Fruit fly (Drosophila melanogaster) whole organism, embryonic: ENCODE results near the gene Rab6.

Source experiments
- CG11093 ChIP-seq: fragments of 200-800 bp; sonication (Bioruptor generic); IDR thresholded peaks from 3 replicates; pipeline ENCODE4 v1.3.6; 2022; ENCODE audit warnings: missing biosample characterization, missing genetic modification characterization
- CG11723 ChIP-seq: fragments of 200-800 bp; sonication (Bioruptor generic); optimal IDR thresholded peaks from 2 replicates; lab custom pipeline; 2017; ENCODE audit warnings: missing biosample characterization, mild to moderate bottlenecking, missing genetic modification characterization
- CG13287 ChIP-seq: fragments of 200-800 bp; sonication (Bioruptor generic); IDR thresholded peaks from 2 replicates; pipeline ENCODE4 v1.3.6; 2022; ENCODE audit warnings: missing biosample characterization, missing genetic modification characterization; ENCODE audit not compliant: partially characterized antibody
- CG16815 ChIP-seq: fragments of 200-800 bp; sonication (Bioruptor generic); optimal IDR thresholded peaks from 3 replicates; lab custom pipeline; 2017; ENCODE audit warnings: missing biosample characterization, mild to moderate bottlenecking, missing genetic modification characterization
- CG16863 ChIP-seq: fragments of 200-800 bp; sonication (Bioruptor generic); optimal IDR thresholded peaks from 3 replicates; lab custom pipeline; 2016; ENCODE audit warnings: missing biosample characterization, missing genetic modification characterization
- CG1792 ChIP-seq: fragments of 200-800 bp; sonication (Bioruptor generic); optimal IDR thresholded peaks from 2 replicates; lab custom pipeline; 2016; ENCODE audit warnings: missing biosample characterization, missing genetic modification characterization
- CG18599 ChIP-seq: fragments of 200-800 bp; sonication (Bioruptor generic); optimal IDR thresholded peaks from 3 replicates; lab custom pipeline; 2017; ENCODE audit warnings: missing biosample characterization, missing genetic modification characterization, mild to moderate bottlenecking, moderate library complexity, missing genetic modification reagents
- CG2875 ChIP-seq: fragments of 200-800 bp; sonication (Bioruptor generic); optimal IDR thresholded peaks from 2 replicates; lab custom pipeline; 2017; ENCODE audit warnings: missing biosample characterization, mild to moderate bottlenecking, missing genetic modification characterization, missing genetic modification reagents
- CG30431 ChIP-seq: fragments of 200-800 bp; sonication (Bioruptor generic); optimal IDR thresholded peaks from 2 replicates; lab custom pipeline; 2017; ENCODE audit warnings: missing biosample characterization, missing genetic modification characterization
- CG3065 ChIP-seq: fragments of 200-800 bp; sonication (Bioruptor generic); optimal IDR thresholded peaks from 2 replicates; lab custom pipeline; 2016; ENCODE audit warnings: missing biosample characterization, missing genetic modification characterization
- CG32772 ChIP-seq: fragments of 200-800 bp; sonication (Bioruptor generic); IDR thresholded peaks from 2 replicates; pipeline ENCODE4 v1.3.6; 2022; ENCODE audit warnings: missing biosample characterization, missing genetic modification characterization
- CG5953 ChIP-seq: fragments of 200-800 bp; sonication (Bioruptor generic); IDR thresholded peaks from 2 replicates; pipeline ENCODE4 v1.3.6; 2022; ENCODE audit warnings: missing biosample characterization, missing genetic modification characterization
- CG6654 ChIP-seq: fragments of 200-800 bp; sonication (Bioruptor generic); optimal IDR thresholded peaks from 2 replicates; lab custom pipeline; 2017; ENCODE audit warnings: missing biosample characterization, mild to moderate bottlenecking, missing genetic modification characterization
- CG8281 ChIP-seq: fragments of 200-800 bp; sonication (Bioruptor generic); optimal IDR thresholded peaks from 2 replicates; lab custom pipeline; 2018; ENCODE audit warnings: missing biosample characterization, mild to moderate bottlenecking, missing genetic modification characterization, moderate library complexity
- CG8765 ChIP-seq: fragments of 200-800 bp; sonication (Bioruptor generic); IDR thresholded peaks from 2 replicates; pipeline ENCODE4 v1.3.6; 2022; ENCODE audit warnings: missing biosample characterization, missing genetic modification characterization
- CG9797 ChIP-seq: fragments of 200-800 bp; sonication (Bioruptor generic); optimal IDR thresholded peaks from 3 replicates; lab custom pipeline; 2018; ENCODE audit warnings: missing biosample characterization, mild to moderate bottlenecking, missing genetic modification characterization
- Dek ChIP-seq: fragments of 200-800 bp; sonication (Bioruptor generic); optimal IDR thresholded peaks from 3 replicates; lab custom pipeline; 2019; ENCODE audit warnings: missing biosample characterization, mild to moderate bottlenecking, missing genetic modification characterization, moderate library complexity
- Dref ChIP-seq: fragments of 200-800 bp; sonication (Bioruptor generic); IDR thresholded peaks from 2 replicates; pipeline ENCODE4 v1.3.6; 2022; ENCODE audit warnings: missing biosample characterization, missing genetic modification characterization
- HLH54F ChIP-seq: fragments of 200-800 bp; sonication (Bioruptor generic); optimal IDR thresholded peaks from 3 replicates; lab custom pipeline; 2016; ENCODE audit warnings: missing biosample characterization, missing genetic modification characterization
- HLHmδ ChIP-seq: fragments of 200-800 bp; sonication (Bioruptor generic); optimal IDR thresholded peaks from 2 replicates; lab custom pipeline; 2018; ENCODE audit warnings: missing biosample characterization, mild to moderate bottlenecking, missing genetic modification characterization, moderate library complexity
- Hr3 ChIP-seq: fragments of 200-800 bp; sonication (Bioruptor generic); optimal IDR thresholded peaks from 3 replicates; lab custom pipeline; 2016; ENCODE audit warnings: missing biosample characterization, missing genetic modification characterization
- Hr39 ChIP-seq: fragments of >200 bp; optimal IDR thresholded peaks from 2 replicates; lab custom pipeline; 2017
- Max ChIP-seq: fragments of 200-800 bp; sonication (Bioruptor generic); optimal IDR thresholded peaks from 2 replicates; lab custom pipeline; 2016; ENCODE audit warnings: missing biosample characterization, mild to moderate bottlenecking, missing genetic modification characterization
- Mrtf ChIP-seq: fragments of 200-800 bp; sonication (Bioruptor generic); IDR thresholded peaks from 3 replicates; pipeline ENCODE4 v1.3.6; 2022; ENCODE audit warnings: missing biosample characterization, missing genetic modification characterization
- NC2β ChIP-seq: fragments of 200-800 bp; sonication (Bioruptor generic); optimal IDR thresholded peaks from 2 replicates; lab custom pipeline; 2016; ENCODE audit warnings: missing biosample characterization, missing genetic modification characterization
- Oaz ChIP-seq: fragments of 200-800 bp; sonication (Bioruptor generic); IDR thresholded peaks from 2 replicates; pipeline ENCODE4 v1.3.6; 2022; ENCODE audit warnings: missing biosample characterization, missing genetic modification characterization
- Side ChIP-seq: fragments of 200-800 bp; sonication (Bioruptor generic); optimal IDR thresholded peaks from 2 replicates; lab custom pipeline; 2016; ENCODE audit warnings: missing biosample characterization, missing genetic modification characterization
- ac ChIP-seq: fragments of 200-800 bp; sonication (Bioruptor generic); optimal IDR thresholded peaks from 3 replicates; lab custom pipeline; 2017; ENCODE audit warnings: missing biosample characterization, mild to moderate bottlenecking, missing genetic modification characterization
- ato ChIP-seq: fragments of 200-800 bp; sonication (Bioruptor generic); IDR thresholded peaks from 2 replicates; pipeline ENCODE4 v1.3.6; 2022; ENCODE audit warnings: missing biosample characterization, missing genetic modification characterization; ENCODE audit not compliant: partially characterized antibody
- az2 ChIP-seq: fragments of 200-800 bp; sonication (Bioruptor generic); optimal IDR thresholded peaks from 3 replicates; lab custom pipeline; 2016; ENCODE audit warnings: missing biosample characterization, missing genetic modification characterization
- bsh ChIP-seq, 2 experiments: fragments of 200-800 bp; sonication (Bioruptor generic); optimal IDR thresholded peaks; 2 replicates each; lab custom pipeline; 2017 to 2018; ENCODE audit warnings: mild to moderate bottlenecking in 2 of 2, missing biosample characterization in 2 of 2, missing genetic modification characterization in 2 of 2, moderate library complexity in 1 of 2
- crc ChIP-seq: fragments of 200-800 bp; sonication (Bioruptor generic); optimal IDR thresholded peaks from 2 replicates; lab custom pipeline; 2016; ENCODE audit warnings: missing biosample characterization, missing genetic modification characterization
- cwo ChIP-seq: fragments of 200-800 bp; sonication (Bioruptor generic); optimal IDR thresholded peaks from 3 replicates; lab custom pipeline; 2017; ENCODE audit warnings: missing biosample characterization, missing genetic modification characterization, mild to moderate bottlenecking, moderate library complexity, missing genetic modification reagents
- dan ChIP-seq: fragments of 200-800 bp; sonication (Bioruptor generic); IDR thresholded peaks from 2 replicates; pipeline ENCODE4 v1.3.6; 2022; ENCODE audit warnings: missing biosample characterization, missing genetic modification characterization
- fd96Cb ChIP-seq: fragments of 200-800 bp; sonication (Bioruptor generic); optimal IDR thresholded peaks from 2 replicates; lab custom pipeline; 2018; ENCODE audit warnings: missing biosample characterization, mild to moderate bottlenecking, missing genetic modification characterization, moderate library complexity
- gcm ChIP-seq: fragments of 200-800 bp; sonication (Bioruptor generic); optimal IDR thresholded peaks from 2 replicates; lab custom pipeline; 2019; ENCODE audit warnings: missing biosample characterization, mild to moderate bottlenecking, missing genetic modification characterization, moderate library complexity
- gt ChIP-seq: fragments of 200-800 bp; sonication (Bioruptor generic); IDR thresholded peaks from 2 replicates; pipeline ENCODE4 v1.3.6; 2022; ENCODE audit warnings: missing biosample characterization, missing genetic modification characterization
- ham ChIP-seq: fragments of 200-800 bp; sonication (Bioruptor generic); IDR thresholded peaks from 2 replicates; pipeline ENCODE4 v1.3.6; 2022; ENCODE audit warnings: missing biosample characterization, missing genetic modification characterization
- odd ChIP-seq: fragments of 200-800 bp; sonication (Bioruptor generic); optimal IDR thresholded peaks from 2 replicates; lab custom pipeline; 2017; ENCODE audit warnings: missing biosample characterization, mild to moderate bottlenecking, missing genetic modification characterization
- otp ChIP-seq: fragments of 200-800 bp; sonication (Bioruptor generic); IDR thresholded peaks from 3 replicates; pipeline ENCODE4, ENCODE4 v1.3.6; 2022; ENCODE audit warnings: missing biosample characterization, missing genetic modification characterization
- pum ChIP-seq: fragments of 200-800 bp; sonication (Bioruptor generic); optimal IDR thresholded peaks from 2 replicates; lab custom pipeline; 2016; ENCODE audit warnings: missing biosample characterization, missing genetic modification characterization
- row ChIP-seq: fragments of 200-800 bp; sonication (Bioruptor generic); IDR thresholded peaks from 3 replicates; pipeline ENCODE4 v1.3.6; 2022; ENCODE audit warnings: missing biosample characterization, missing genetic modification characterization
- sima ChIP-seq: fragments of 200-800 bp; sonication (Bioruptor generic); optimal IDR thresholded peaks from 2 replicates; lab custom pipeline; 2016; ENCODE audit warnings: missing biosample characterization, missing genetic modification characterization
- tin ChIP-seq: fragments of 200-800 bp; sonication (Bioruptor generic); optimal IDR thresholded peaks from 3 replicates; lab custom pipeline; 2016; ENCODE audit warnings: missing biosample characterization, missing genetic modification characterization
- tio ChIP-seq: fragments of 200-800 bp; sonication (Bioruptor generic); optimal IDR thresholded peaks from 2 replicates; lab custom pipeline; 2017; ENCODE audit warnings: missing biosample characterization, missing genetic modification characterization, inconsistent platforms
- trem ChIP-seq: fragments of 200-800 bp; optimal IDR thresholded peaks from 3 replicates; lab custom pipeline; 2019; ENCODE audit warnings: missing biosample characterization, mild to moderate bottlenecking, missing genetic modification characterization, moderate library complexity
- ttk ChIP-seq: fragments of 200-800 bp; sonication (Bioruptor generic); IDR thresholded peaks from 2 replicates; pipeline ENCODE4 v2.1.2; 2022; ENCODE audit warnings: missing biosample characterization, missing genetic modification characterization
- unpg ChIP-seq: fragments of 200-800 bp; sonication (Bioruptor generic); optimal IDR thresholded peaks from 3 replicates; lab custom pipeline; 2018; ENCODE audit warnings: missing biosample characterization, mild to moderate bottlenecking, missing genetic modification characterization, moderate library complexity

Rab6 gene

DNA sequence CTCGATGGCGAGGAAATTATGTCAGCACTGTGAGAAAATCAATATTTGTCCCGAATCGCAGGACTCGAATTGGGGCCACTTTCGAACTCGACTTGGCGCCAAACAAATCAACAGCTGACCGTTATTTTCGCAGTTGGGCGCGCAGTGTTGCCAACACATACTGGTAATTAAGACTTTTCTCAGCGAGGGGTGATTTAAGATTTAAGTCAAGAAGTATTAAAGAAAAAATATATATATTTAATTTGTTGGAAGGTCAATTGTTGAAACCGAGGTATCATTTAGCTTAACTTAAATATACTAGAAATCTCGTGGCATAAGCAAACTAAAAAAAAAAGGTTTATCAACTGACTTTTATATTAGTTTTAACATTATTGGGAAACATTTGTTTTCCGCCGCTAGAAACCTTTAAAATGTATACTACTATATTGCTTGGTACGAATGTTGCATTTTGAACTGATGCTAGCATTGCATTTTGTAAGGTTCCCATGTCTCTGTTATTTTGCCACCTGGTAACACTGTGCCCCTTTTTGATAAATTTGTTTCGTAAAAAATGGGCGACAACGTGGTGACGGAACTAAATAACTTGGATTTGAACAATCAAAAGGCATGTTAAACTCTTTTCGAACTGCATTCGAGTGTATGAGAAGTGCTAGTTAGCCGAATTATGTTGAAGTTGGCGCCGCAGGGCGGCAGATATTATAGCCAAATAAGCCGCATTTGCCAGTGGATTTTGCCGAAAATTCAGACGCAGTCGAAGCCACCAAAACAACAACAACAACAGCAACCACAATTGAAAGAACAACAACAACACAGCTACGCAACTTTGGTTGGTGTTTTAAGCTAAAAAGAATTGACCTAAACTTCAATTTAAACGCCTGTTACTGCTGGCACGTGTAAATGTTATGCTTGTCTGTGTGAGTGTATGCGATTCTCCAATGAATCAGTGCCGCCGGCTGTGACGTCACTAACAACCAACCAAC lies 5.4 kb downstream of the Rab6 start, which contains the start of the genes Patsas and ThrRS:
TSS of gene Patsas (minus strand) at position 55 of the 980 bp plus-strand sequence.
TSS of gene ThrRS (plus strand) at position 521 of the 980 bp plus-strand sequence.
- TF ChIP-seq Side (GFP tag; lab: Kevin White, UChicago) (peak; percentile 49), Hr39 (lab: Kevin White, UChicago) (no peak), sima (GFP tag; lab: Kevin White, UChicago) (peak; percentile 36), CG6654 (GFP tag; lab: Kevin White, UChicago) (peak; percentile 67), dan (GFP tag; lab: Robert Waterston, UW) (peak; percentile 53; the same call in 1 of the 2 replicates), CG8281 (tag; lab: Kevin White, UChicago) (peak; percentile 68), gt (peak; percentile 53; the same call in 1 of the 2 replicates), CG3065 (GFP tag; lab: Kevin White, UChicago) (peak; percentile 33), Dref (GFP tag; lab: Robert Waterston, UW) (peak; percentile 33; the same call in 1 of the 2 replicates), CG11723 (peak; percentile 63), trem (tag; lab: Kevin White, UChicago) (peak; percentile 73), ato (no peak), fd96Cb (peak; percentile 88), CG2875 (GFP tag; lab: Kevin White, UChicago) (peak; percentile 47), az2 (peak; percentile 87), HLH54F (GFP tag; lab: Kevin White, UChicago) (peak; percentile 78), unpg (GFP tag; lab: Kevin White, UChicago) (peak; percentile 91), CG32772 (GFP tag; lab: Robert Waterston, UW) (peak; percentile 83), CG16815 (GFP tag; lab: Kevin White, UChicago) (peak; percentile 87), tio (GFP tag; lab: Kevin White, UChicago) (no peak), Dek (tag; lab: Kevin White, UChicago) (peak; percentile 92), HLHmδ (GFP tag; lab: Kevin White, UChicago) (no peak), CG30431 (GFP tag; lab: Kevin White, UChicago) (peak; percentile 82), NC2β (GFP tag; lab: Kevin White, UChicago) (peak; percentile 67), pum (peak; percentile 67), CG13287 (GFP tag; lab: Robert Waterston, UW) (no peak; the same call in 1 of the 2 replicates), ttk (peak; percentile 76), CG5953 (GFP tag; lab: Robert Waterston, UW) (peak; percentile 65), ac (GFP tag; lab: Kevin White, UChicago) (no peak), Oaz (GFP tag; lab: Robert Waterston, UW) (peak; percentile 65; the same call in 1 of the 2 replicates), crc (peak; percentile 43), cwo (GFP tag; lab: Kevin White, UChicago) (peak; percentile 69), CG8765 (GFP tag; lab: Robert Waterston, UW) (no peak), CG1792 (GFP tag; lab: Kevin White, UChicago) (peak; percentile 53), otp (GFP tag; lab: Robert Waterston, UW) (peak; percentile 71; the same call in 2 of the 3 replicates), CG11093 (GFP tag; lab: Robert Waterston, UW) (peak; percentile 74; the same call in 2 of the 3 replicates), CG16863 (GFP tag; lab: Kevin White, UChicago) (peak; percentile 55), Hr3 (peak; percentile 90), CG18599 (GFP tag; lab: Kevin White, UChicago) (peak; percentile 91), bsh (GFP tag; optimal IDR thresholded peaks at IDR 0.05; lab: Kevin White, UChicago) (peak in 1 of 2 experiments; percentile 84), row (peak; percentile 95), CG9797 (GFP tag; lab: Kevin White, UChicago) (peak; percentile 70), tin (GFP tag; lab: Kevin White, UChicago) (peak; percentile 86), ham (GFP tag; lab: Robert Waterston, UW) (no peak), gcm (GFP tag; lab: Kevin White, UChicago) (peak; percentile 76), Mrtf (peak; percentile 82), Max (peak; percentile 82), odd (GFP tag; lab: Kevin White, UChicago) (no peak)
